Worm (Caenorhabditis elegans) whole organism, late embryonic: ENCODE results near the gene F08D12.2.

Experiments
- C08G9.2 ChIP-seq: sonication (generic microtip); optimal IDR thresholded peaks from 2 replicates; lab custom pipeline; 2016; ENCODE audit warnings: mild to moderate bottlenecking, missing genetic modification characterization, moderate library complexity, missing compliant biosample characterization
- F13H6.1 ChIP-seq: sonication (generic microtip); optimal IDR thresholded peaks from 2 replicates; lab custom pipeline; 2016; ENCODE audit warnings: missing genetic modification characterization, missing compliant biosample characterization
- K02D7.2 ChIP-seq: sonication (generic microtip); optimal IDR thresholded peaks from 2 replicates; lab custom pipeline; 2017; ENCODE audit warnings: mild to moderate bottlenecking, missing genetic modification characterization, missing compliant biosample characterization
- Y22D7AL.16 ChIP-seq: sonication (generic microtip); optimal IDR thresholded peaks from 2 replicates; lab custom pipeline; 2016; ENCODE audit warnings: missing genetic modification characterization, missing compliant biosample characterization
- ama-1 ChIP-seq: fragments of 150-350 bp; optimal IDR thresholded peaks from 2 replicates; lab custom pipeline; 2014
- ceh-18 ChIP-seq: sonication (generic microtip); optimal IDR thresholded peaks from 2 replicates; lab custom pipeline; 2016; ENCODE audit warnings: missing genetic modification characterization, missing compliant biosample characterization
- ceh-2 ChIP-seq: sonication (generic microtip); optimal IDR thresholded peaks from 2 replicates; lab custom pipeline; 2016; ENCODE audit warnings: missing genotype, missing genetic modification characterization, missing compliant biosample characterization
- ceh-22 ChIP-seq: sonication (generic microtip); optimal IDR thresholded peaks from 2 replicates; lab custom pipeline; 2017; ENCODE audit warnings: missing biosample characterization, missing genetic modification characterization
- ceh-34 ChIP-seq: sonication (generic microtip); optimal IDR thresholded peaks from 2 replicates; lab custom pipeline; 2016; ENCODE audit warnings: mild to moderate bottlenecking, missing genetic modification characterization, missing compliant biosample characterization
- ceh-45 ChIP-seq: fragments of 200-800 bp; sonication (Bioruptor generic); IDR thresholded peaks from 2 replicates; pipeline ENCODE4 v1.3.6; 2022; ENCODE audit warnings: missing genetic modification reagents, missing genetic modification characterization, missing compliant biosample characterization
- ceh-48 ChIP-seq: sonication (generic microtip); optimal IDR thresholded peaks from 2 replicates; lab custom pipeline; 2016; ENCODE audit warnings: missing genetic modification characterization, inconsistent platforms, missing compliant biosample characterization
- dmd-4 ChIP-seq: sonication (generic microtip); optimal IDR thresholded peaks from 2 replicates; lab custom pipeline; 2016; ENCODE audit warnings: borderline replicate concordance, missing genetic modification characterization, missing compliant biosample characterization
- dve-1 ChIP-seq: sonication (generic microtip); optimal IDR thresholded peaks from 2 replicates; lab custom pipeline; 2017; ENCODE audit warnings: antibody characterized with exemption, mild to moderate bottlenecking, missing genetic modification characterization, missing compliant biosample characterization
- elt-2 ChIP-seq: sonication (generic microtip); optimal IDR thresholded peaks from 2 replicates; lab custom pipeline; 2016; ENCODE audit warnings: missing genetic modification reagents, missing genetic modification characterization, missing compliant biosample characterization
- fax-1 ChIP-seq: sonication (generic microtip); optimal IDR thresholded peaks from 2 replicates; lab custom pipeline; 2016; ENCODE audit warnings: missing genotype, missing genetic modification characterization, missing compliant biosample characterization
- hlh-13 ChIP-seq: fragments of 200-800 bp; sonication (Bioruptor generic); optimal IDR thresholded peaks from 2 replicates; lab custom pipeline; 2018; ENCODE audit warnings: mild to moderate bottlenecking, missing genetic modification characterization, missing compliant biosample characterization
- hlh-30 ChIP-seq: sonication (generic microtip); optimal IDR thresholded peaks from 2 replicates; lab custom pipeline; 2017; ENCODE audit warnings: antibody characterized with exemption, missing genetic modification characterization, missing compliant biosample characterization; ENCODE audit not compliant: insufficient read depth
- hlh-6 ChIP-seq: sonication (generic microtip); optimal IDR thresholded peaks from 2 replicates; lab custom pipeline; 2016; ENCODE audit warnings: missing genotype, missing genetic modification characterization, missing compliant biosample characterization
- hlh-8 ChIP-seq: sonication (generic microtip); optimal IDR thresholded peaks from 2 replicates; lab custom pipeline; 2016; ENCODE audit warnings: missing genotype, missing genetic modification characterization, missing compliant biosample characterization
- lim-6 ChIP-seq: sonication (generic microtip); optimal IDR thresholded peaks from 2 replicates; lab custom pipeline; 2016; ENCODE audit warnings: missing genetic modification characterization, missing compliant biosample characterization
- lin-11 ChIP-seq: fragments of 200-800 bp; sonication (Bioruptor generic); optimal IDR thresholded peaks from 2 replicates; lab custom pipeline; 2018; ENCODE audit warnings: mild to moderate bottlenecking, missing genetic modification characterization, missing compliant biosample characterization
- madf-2 ChIP-seq: sonication (generic microtip); optimal IDR thresholded peaks from 2 replicates; lab custom pipeline; 2017; ENCODE audit warnings: missing genetic modification characterization, missing compliant biosample characterization
- nhr-232 ChIP-seq: sonication (generic microtip); optimal IDR thresholded peaks from 2 replicates; lab custom pipeline; 2016; ENCODE audit warnings: missing genetic modification characterization, missing compliant biosample characterization
- pha-4 ChIP-seq: fragments of 150-350 bp; optimal IDR thresholded peaks from 2 replicates; lab custom pipeline; 2018; ENCODE audit warnings: missing biosample characterization, missing genetic modification reagents, missing genetic modification characterization
- pqm-1 ChIP-seq: sonication (generic microtip); optimal IDR thresholded peaks from 2 replicates; lab custom pipeline; 2016; ENCODE audit warnings: missing genetic modification characterization, missing compliant biosample characterization
- sdc-2 ChIP-seq: sonication (generic microtip); optimal IDR thresholded peaks from 2 replicates; lab custom pipeline; 2016; ENCODE audit warnings: missing genotype, missing genetic modification characterization, missing compliant biosample characterization
- tbx-2 ChIP-seq: sonication (generic microtip); optimal IDR thresholded peaks from 2 replicates; lab custom pipeline; 2016; ENCODE audit warnings: missing genetic modification characterization, missing compliant biosample characterization
- tbx-7 ChIP-seq: sonication (generic microtip); optimal IDR thresholded peaks from 2 replicates; lab custom pipeline; 2016; ENCODE audit warnings: missing genotype, missing genetic modification characterization, missing compliant biosample characterization
- ttx-3 ChIP-seq: sonication (generic microtip); optimal IDR thresholded peaks from 2 replicates; lab custom pipeline; 2016; ENCODE audit warnings: missing genetic modification reagents, missing genetic modification characterization, missing compliant biosample characterization
- unc-55 ChIP-seq: sonication (generic microtip); optimal IDR thresholded peaks from 2 replicates; lab custom pipeline; 2017; ENCODE audit warnings: missing biosample characterization, missing genetic modification reagents, missing genetic modification characterization
- unc-86 ChIP-seq: sonication (generic microtip); optimal IDR thresholded peaks from 2 replicates; lab custom pipeline; 2016; ENCODE audit warnings: missing genetic modification characterization, missing compliant biosample characterization

F08D12.2 gene

DNA sequence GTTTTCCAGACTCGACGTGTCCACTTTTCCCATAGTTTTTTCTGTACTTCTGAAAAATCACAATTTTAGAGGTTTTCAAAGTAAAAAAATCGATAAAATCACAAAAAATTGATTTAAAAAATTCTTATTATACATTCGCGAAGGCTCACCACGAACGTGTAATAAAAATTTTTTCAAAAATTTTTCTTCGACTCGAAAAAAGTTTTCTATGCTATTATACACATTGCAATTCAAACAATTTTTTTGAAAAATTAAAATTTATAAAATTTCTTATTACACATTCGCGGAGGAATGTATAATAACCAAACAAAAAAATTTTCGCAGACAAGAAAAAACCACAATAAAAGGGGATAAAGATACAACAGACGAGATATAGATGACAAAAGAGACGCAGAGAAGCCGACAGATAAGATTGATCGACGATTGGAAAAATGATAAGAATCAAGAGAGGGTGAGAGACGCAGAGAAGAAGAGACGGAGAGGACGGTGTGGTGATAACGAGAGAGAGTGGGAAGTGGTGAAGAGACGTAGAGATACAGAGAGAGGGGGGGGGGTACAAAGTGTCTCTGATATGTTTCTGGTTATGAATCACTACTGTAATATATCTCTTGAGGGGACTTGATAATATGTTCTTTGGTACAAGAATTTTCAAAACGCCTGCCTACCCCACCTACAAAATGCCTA, 19.2 kb downstream of the F08D12.2 start, which contains the start of gene nhr-119:
nhr-119 (minus strand) TSS at position 51 of the 684 bp plus-strand sequence.
- TF ChIP-seq pqm-1 (peak; percentile 17), dve-1 (peak; percentile 38), unc-55 (GFP tag; lab: Kevin White, UChicago) (peak; percentile 97), ceh-18 (tag; lab: Kevin White, UChicago) (peak; percentile 47), elt-2 (tag; lab: Kevin White, UChicago) (peak; percentile 84), fax-1 (tag; lab: Kevin White, UChicago) (no peak), ceh-45 (GFP tag; lab: Robert Waterston, UW) (no peak)

DNA sequence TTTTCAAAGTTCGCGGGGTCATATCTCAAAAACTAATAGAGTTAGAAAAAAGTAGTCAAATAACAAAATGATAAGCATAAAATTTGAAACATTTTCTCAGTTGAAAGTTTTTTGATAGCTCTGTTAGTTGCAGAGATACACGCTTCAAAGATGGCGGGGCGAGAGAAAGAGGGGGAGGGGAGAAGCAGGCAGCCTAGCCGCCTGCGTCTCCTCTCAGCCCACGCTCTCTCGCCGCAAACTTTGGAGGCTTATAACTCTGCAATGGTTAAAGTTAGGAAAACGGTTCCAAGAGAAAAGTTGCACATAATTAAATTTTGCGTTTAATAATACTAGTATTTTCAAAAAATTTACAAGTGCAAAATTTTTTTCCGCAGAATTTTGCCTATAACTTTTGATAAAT, 20.3 kb downstream of the F08D12.2 start:
- TF ChIP-seq ceh-34 (tag; lab: Kevin White, UChicago) (no peak), nhr-232 (tag; lab: Kevin White, UChicago) (no peak), hlh-13 (no peak), ceh-45 (GFP tag; lab: Robert Waterston, UW) (no peak)

DNA sequence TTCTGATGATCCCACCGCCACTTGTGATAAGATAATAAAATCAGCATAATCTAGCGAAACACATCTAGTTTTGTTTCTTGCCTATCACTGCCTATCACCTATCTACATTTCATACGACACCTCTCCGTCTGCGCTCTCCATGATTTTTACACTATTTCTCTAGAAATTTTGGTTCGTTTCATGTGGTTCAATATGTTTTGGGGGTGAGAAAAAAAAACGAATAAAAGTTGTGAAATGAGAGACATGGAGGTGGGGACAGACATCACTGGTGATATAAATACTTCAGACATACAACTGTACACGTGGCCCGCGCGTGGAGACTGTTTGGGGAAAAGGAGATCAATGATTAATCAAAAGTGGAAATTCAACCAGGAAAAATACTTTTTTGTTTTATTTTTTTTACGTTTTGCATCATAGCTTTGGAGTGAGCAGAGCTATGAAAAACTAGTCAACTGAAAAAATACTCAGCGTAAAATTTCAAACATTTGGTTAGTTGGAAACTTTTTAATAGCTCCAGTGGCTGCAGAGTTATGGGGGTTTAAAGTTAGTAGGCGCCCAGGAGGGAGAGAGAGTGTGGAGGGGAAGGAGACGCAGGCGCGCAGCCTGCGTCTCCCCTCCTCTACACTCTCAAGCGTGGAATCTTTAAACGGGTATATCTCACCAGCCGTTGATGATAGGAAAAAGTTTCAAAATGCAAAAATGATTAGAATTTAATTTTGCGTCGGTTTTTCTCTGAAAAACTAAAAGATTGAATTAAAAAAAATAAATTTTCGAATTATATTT, 21.5 kb downstream of the F08D12.2 start:
- no peak for TF ChIP-seq C08G9.2
- no peak for TF ChIP-seq Y22D7AL.16 (tag; lab: Kevin White, UChicago)
- no peak for TF ChIP-seq lim-6 (tag; lab: Kevin White, UChicago)
- no peak for TF ChIP-seq ceh-48 (tag; lab: Kevin White, UChicago)
- TF ChIP-seq elt-2 (tag; lab: Kevin White, UChicago): peak; percentile 88
- TF ChIP-seq, all 69 proteins: peak for 1

DNA sequence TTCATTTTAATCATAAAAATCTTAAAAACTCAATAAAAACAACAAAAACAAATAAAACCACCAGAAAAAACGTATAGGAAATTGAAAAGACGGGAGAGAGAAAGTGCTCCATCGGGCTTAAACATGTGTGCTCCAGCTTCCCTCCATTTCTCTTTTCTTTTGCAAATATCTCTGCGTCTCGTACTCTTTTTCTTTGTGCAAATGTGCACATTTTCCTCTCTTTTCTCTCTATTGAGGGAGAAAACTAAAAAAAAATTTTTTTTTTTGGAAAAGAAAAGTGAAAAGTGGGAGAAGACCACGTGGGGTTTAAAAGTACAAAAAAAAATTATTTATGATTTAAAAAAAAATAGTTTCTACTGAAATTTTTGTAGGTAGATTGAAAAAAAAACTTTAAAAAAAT, 22.8 kb downstream of the F08D12.2 start:
- TF ChIP-seq hlh-8 (tag; lab: Kevin White, UChicago): peak; percentile 69
- no peak for TF ChIP-seq sdc-2 (tag; lab: Kevin White, UChicago)

DNA sequence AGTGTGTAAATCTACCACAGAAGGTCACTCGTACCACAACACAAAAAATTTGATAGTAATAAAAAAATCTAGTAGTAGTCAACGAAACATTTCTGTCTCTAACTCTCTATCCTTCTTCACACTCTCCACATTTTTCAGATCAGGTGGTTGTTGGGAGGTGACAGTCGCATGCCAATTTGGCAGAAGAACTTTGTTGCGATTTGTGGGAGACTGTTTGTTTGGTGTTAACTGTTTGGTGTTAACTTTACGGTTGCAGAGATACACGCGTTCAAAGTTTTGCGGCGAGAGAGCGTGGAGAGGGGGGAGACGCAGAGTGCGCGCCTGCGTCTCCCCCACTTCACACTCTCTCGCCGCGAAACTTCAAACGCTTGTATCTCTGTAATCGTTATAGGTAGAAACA, 23.5 kb downstream of the F08D12.2 start:
- TF ChIP-seq hlh-30 (tag; lab: Kevin White, UChicago) (no peak), pha-4 (tag; lab: Kevin White, UChicago) (no peak), ceh-2 (tag; lab: Kevin White, UChicago) (no peak), dmd-4 (no peak), F13H6.1 (tag; lab: Kevin White, UChicago) (no peak), tbx-7 (tag; lab: Kevin White, UChicago) (no peak), ceh-22 (tag; lab: Kevin White, UChicago) (no peak), lin-11 (tag; lab: Kevin White, UChicago) (no peak), unc-86 (tag; lab: Kevin White, UChicago) (no peak), lim-6 (tag; lab: Kevin White, UChicago) (no peak), ceh-18 (tag; lab: Kevin White, UChicago) (no peak), madf-2 (no peak)

DNA sequence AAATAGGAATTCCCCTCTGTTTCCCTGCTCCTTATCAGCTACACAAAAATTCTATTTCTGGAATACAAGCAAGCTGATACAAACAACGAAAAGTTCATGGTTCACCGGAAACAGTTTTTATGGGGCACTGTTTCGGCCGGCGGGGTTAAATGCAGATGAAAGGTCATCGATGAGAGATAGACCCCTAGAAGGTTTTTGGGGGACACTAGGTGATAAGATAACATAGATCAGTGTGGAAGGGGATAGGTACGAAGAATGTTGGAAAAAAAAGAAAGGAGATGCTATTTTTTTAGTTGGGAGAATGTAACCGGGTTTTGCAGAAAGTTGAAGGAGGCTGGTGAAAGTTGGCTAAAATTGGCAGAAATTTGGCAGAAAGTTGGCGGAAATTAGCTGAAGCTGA, 24.1 kb downstream of the F08D12.2 start:
- no peak for TF ChIP-seq C08G9.2
- no peak for TF ChIP-seq unc-86 (tag; lab: Kevin White, UChicago)
- TF ChIP-seq ama-1 (lab: Kevin White, UChicago): no peak
- peak; percentile 37 for TF ChIP-seq elt-2 (tag; lab: Kevin White, UChicago)

DNA sequence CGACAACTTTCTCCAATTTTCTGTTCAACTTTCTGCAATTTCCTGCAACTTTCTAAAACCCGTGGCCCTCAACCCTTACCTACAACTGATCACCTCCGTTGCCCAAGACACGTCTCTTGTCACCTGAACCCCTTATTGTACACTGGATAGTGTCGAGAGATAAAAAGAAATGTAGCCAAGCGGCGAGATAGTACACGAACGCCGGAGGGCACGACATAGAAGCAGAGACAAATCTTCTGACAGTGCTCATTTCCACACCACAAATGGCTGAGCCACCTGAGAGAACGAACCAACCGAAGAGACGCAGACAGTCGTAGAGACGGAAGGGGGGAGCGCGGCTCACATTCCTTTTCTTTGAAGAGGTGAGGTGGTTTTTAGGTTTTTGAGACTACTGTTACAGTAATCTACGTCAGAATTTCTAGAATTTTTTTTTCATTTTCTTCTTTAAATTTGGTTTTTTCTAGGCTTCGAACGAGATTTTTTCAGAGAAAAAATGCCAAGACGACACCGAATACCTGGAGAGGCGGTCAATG, 26.3 kb downstream of the F08D12.2 start, which contains the start of gene K12H6.12:
K12H6.12 (plus strand) TSS at position 483 of the 533 bp plus-strand sequence.
- peak; percentile 29 for TF ChIP-seq unc-55 (GFP tag; lab: Kevin White, UChicago)
- TF ChIP-seq tbx-2: peak; percentile 15
- no peak for TF ChIP-seq pha-4 (tag; lab: Kevin White, UChicago)
- TF ChIP-seq hlh-6 (tag; lab: Kevin White, UChicago): no peak
- no peak for TF ChIP-seq fax-1 (tag; lab: Kevin White, UChicago)
- TF ChIP-seq hlh-30 (tag; lab: Kevin White, UChicago): peak; percentile 77
- no peak for TF ChIP-seq ttx-3 (tag; lab: Kevin White, UChicago)
- TF ChIP-seq lim-6 (tag; lab: Kevin White, UChicago): no peak
- no peak for TF ChIP-seq K02D7.2 (tag; lab: Kevin White, UChicago)
- no peak for TF ChIP-seq ceh-48 (tag; lab: Kevin White, UChicago)
- no peak for TF ChIP-seq elt-2 (tag; lab: Kevin White, UChicago)
- TF ChIP-seq ceh-34 (tag; lab: Kevin White, UChicago): no peak
